Fruit fly (Drosophila melanogaster) whole organism, prepupa: ENCODE results near the gene CG42371.

ENCODE experiments used
- CG16779 ChIP-seq: fragments of 200-800 bp; sonication (Bioruptor generic); optimal IDR thresholded peaks from 3 replicates; lab custom pipeline; 2017; ENCODE audit warnings: missing biosample characterization, mild to moderate bottlenecking, missing genetic modification characterization
- Gug ChIP-seq: fragments of 200-800 bp; sonication (Bioruptor generic); IDR thresholded peaks from 2 replicates; pipeline ENCODE4 v1.3.6; 2022; ENCODE audit warnings: missing biosample characterization, missing genetic modification characterization
- Lpt ChIP-seq: fragments of 200-800 bp; sonication (Bioruptor generic); optimal IDR thresholded peaks from 3 replicates; lab custom pipeline; 2016; ENCODE audit warnings: missing biosample characterization, missing genetic modification characterization
- Sox15 ChIP-seq: fragments of 200-800 bp; sonication (Bioruptor generic); optimal IDR thresholded peaks from 3 replicates; lab custom pipeline; 2016; ENCODE audit warnings: missing biosample characterization, missing genetic modification characterization
- fd85E ChIP-seq: fragments of 200-800 bp; sonication (Bioruptor generic); optimal IDR thresholded peaks from 3 replicates; lab custom pipeline; 2016; ENCODE audit warnings: missing biosample characterization, missing genetic modification characterization
- topi ChIP-seq: fragments of 200-800 bp; sonication (Bioruptor generic); optimal IDR thresholded peaks from 3 replicates; lab custom pipeline; 2016; ENCODE audit warnings: missing biosample characterization, missing genetic modification characterization

DNA sequence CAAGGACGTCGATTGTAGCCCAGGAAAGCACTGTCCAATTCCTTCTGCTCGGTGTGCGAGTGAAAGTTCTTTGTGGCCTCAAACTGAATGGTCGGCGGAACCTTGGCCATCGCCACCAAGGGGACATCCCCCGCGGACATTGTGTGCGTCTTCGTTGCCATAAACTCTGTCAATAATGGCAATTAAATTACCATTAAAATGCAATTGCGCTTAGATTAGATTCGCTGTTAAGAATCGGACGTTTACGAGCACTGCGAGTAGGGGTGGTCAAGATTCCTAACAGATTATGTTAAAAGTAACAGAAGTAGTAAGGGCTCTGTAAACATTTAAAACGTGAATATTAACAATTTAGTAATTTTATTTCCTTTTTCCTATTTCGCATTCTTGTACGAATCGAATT lies 981 bp downstream of the CG42371 start, which contains the start of gene daed:
- TF ChIP-seq Sox15 (GFP tag; lab: Kevin White, UChicago), result no peak
- TF ChIP-seq Gug, result no peak
- no peak for TF ChIP-seq CG16779 (tag; lab: Kevin White, UChicago)
- TF ChIP-seq fd85E (GFP tag; lab: Kevin White, UChicago), result no peak
- TF ChIP-seq Lpt (GFP tag; lab: Kevin White, UChicago), result no peak
- TF ChIP-seq topi (GFP tag; lab: Kevin White, UChicago), result no peak
